Worm (Caenorhabditis elegans) whole organism, young adult: ENCODE data around the gene M199.8.

Experiments used
- B0035.1 ChIP-seq: sonication (generic microtip); optimal IDR thresholded peaks from 2 replicates; lab custom pipeline; 2016; ENCODE audit warnings: missing genetic modification characterization, mild to moderate bottlenecking, missing compliant biosample characterization, missing genotype, missing genetic modification reagents
- D2030.7 ChIP-seq: fragments of 200-800 bp; sonication (Bioruptor generic); IDR thresholded peaks from 2 replicates; pipeline ENCODE4 v1.3.6; 2022; ENCODE audit warnings: missing genetic modification reagents, missing genetic modification characterization, missing compliant biosample characterization
- F23B12.7 ChIP-seq: sonication (generic microtip); optimal IDR thresholded peaks from 2 replicates; lab custom pipeline; 2017; ENCODE audit warnings: missing genetic modification characterization, mild to moderate bottlenecking, missing compliant biosample characterization, antibody characterized with exemption, moderate library complexity; ENCODE audit not compliant: insufficient read depth
- F33H1.4 ChIP-seq: fragments of 200-800 bp; sonication (Bioruptor generic); IDR thresholded peaks from 2 replicates; pipeline ENCODE4 v1.3.6; 2022; ENCODE audit warnings: missing genetic modification reagents, missing genetic modification characterization, missing compliant biosample characterization
- F55B11.4 ChIP-seq: sonication (generic microtip); optimal IDR thresholded peaks from 2 replicates; lab custom pipeline; 2016; ENCODE audit warnings: missing compliant biosample characterization, missing genetic modification characterization, borderline replicate concordance; ENCODE audit not compliant: insufficient read depth
- F57C9.4 ChIP-seq: sonication (generic microtip); optimal IDR thresholded peaks from 2 replicates; lab custom pipeline; 2017; ENCODE audit warnings: mild to moderate bottlenecking, missing genetic modification characterization, missing compliant biosample characterization
- K11D2.4 ChIP-seq: fragments of 200-800 bp; sonication (Bioruptor generic); IDR thresholded peaks from 2 replicates; pipeline ENCODE4 v1.3.6; 2022; ENCODE audit warnings: missing genetic modification reagents, missing genetic modification characterization, missing compliant biosample characterization
- K12H6.12 ChIP-seq: fragments of 200-800 bp; sonication (Bioruptor generic); optimal IDR thresholded peaks from 2 replicates; lab custom pipeline; 2018; ENCODE audit warnings: mild to moderate bottlenecking, missing genetic modification characterization, missing compliant biosample characterization
- Y67H2A.10 ChIP-seq: fragments of 200-800 bp; sonication (Bioruptor generic); conservative IDR thresholded peaks from 2 replicates; pipeline ENCODE4 v1.3.6; 2022; ENCODE audit warnings: missing genetic modification reagents, missing genetic modification characterization, missing compliant biosample characterization
- Y95B8A.8 ChIP-seq: fragments of 200-800 bp; sonication (Bioruptor generic); IDR thresholded peaks from 2 replicates; pipeline ENCODE4 v1.3.6; 2022; ENCODE audit warnings: missing genetic modification reagents, missing genetic modification characterization, missing compliant biosample characterization
- akir-1 ChIP-seq: fragments of 200-800 bp; sonication (Bioruptor generic); optimal IDR thresholded peaks from 2 replicates; lab custom pipeline; 2018; ENCODE audit warnings: mild to moderate bottlenecking, missing genetic modification characterization, moderate library complexity, missing compliant biosample characterization
- atf-7 ChIP-seq: sonication (generic microtip); optimal IDR thresholded peaks from 2 replicates; lab custom pipeline; 2017; ENCODE audit warnings: mild to moderate bottlenecking, missing genetic modification characterization, missing compliant biosample characterization
- attf-6 ChIP-seq: fragments of 200-800 bp; sonication (Bioruptor generic); IDR thresholded peaks from 2 replicates; pipeline ENCODE4 v1.3.6; 2022; ENCODE audit warnings: missing genetic modification reagents, missing genetic modification characterization, missing compliant biosample characterization
- bed-1 ChIP-seq: fragments of 200-800 bp; sonication (Bioruptor generic); IDR thresholded peaks from 2 replicates; pipeline ENCODE4 v1.3.6; 2022; ENCODE audit warnings: missing genetic modification reagents, missing genetic modification characterization, missing compliant biosample characterization
- ccch-3 ChIP-seq: fragments of 200-800 bp; sonication (Bioruptor generic); optimal IDR thresholded peaks from 2 replicates; lab custom pipeline; 2018; ENCODE audit warnings: mild to moderate bottlenecking, missing genetic modification characterization, missing compliant biosample characterization
- cebp-2 ChIP-seq: fragments of 200-800 bp; sonication (Bioruptor generic); IDR thresholded peaks from 2 replicates; pipeline ENCODE4 v1.3.6; 2022; ENCODE audit warnings: missing genetic modification characterization, missing compliant biosample characterization
- ceh-100 ChIP-seq: fragments of 200-800 bp; sonication (Bioruptor generic); IDR thresholded peaks from 2 replicates; pipeline ENCODE4 v1.3.6; 2022; ENCODE audit warnings: missing genetic modification reagents, missing genetic modification characterization, missing compliant biosample characterization
- ceh-58 ChIP-seq: fragments of 200-800 bp; sonication (Bioruptor generic); IDR thresholded peaks from 2 replicates; pipeline ENCODE4 v1.3.6; 2022; ENCODE audit warnings: missing genetic modification characterization, missing compliant biosample characterization
- ceh-79 ChIP-seq: sonication (generic microtip); optimal IDR thresholded peaks from 2 replicates; lab custom pipeline; 2017; ENCODE audit warnings: mild to moderate bottlenecking, missing genetic modification characterization, missing compliant biosample characterization
- dpl-1 ChIP-seq: fragments of 150-350 bp; optimal IDR thresholded peaks from 2 replicates; lab custom pipeline; 2014; ENCODE audit warnings: missing biosample characterization, missing genetic modification reagents, missing genetic modification characterization
- efl-1 ChIP-seq: fragments of 150-350 bp; optimal IDR thresholded peaks from 2 replicates; lab custom pipeline; 2014; ENCODE audit warnings: missing biosample characterization, missing genetic modification reagents, missing genetic modification characterization
- egl-18 ChIP-seq: fragments of 200-800 bp; sonication (Bioruptor generic); IDR thresholded peaks from 2 replicates; pipeline ENCODE4 v1.3.6; 2022; ENCODE audit warnings: missing genetic modification reagents, missing genetic modification characterization, missing compliant biosample characterization
- egrh-3 ChIP-seq: fragments of 200-800 bp; sonication (Bioruptor generic); IDR thresholded peaks from 2 replicates; pipeline ENCODE4 v1.3.6; 2022; ENCODE audit warnings: missing genetic modification reagents, missing genetic modification characterization, missing compliant biosample characterization
- ekl-4 ChIP-seq: fragments of 200-800 bp; sonication (Bioruptor generic); IDR thresholded peaks from 2 replicates; pipeline ENCODE4 v1.3.6; 2022; ENCODE audit warnings: missing genetic modification reagents, missing genetic modification characterization, missing compliant biosample characterization
- ets-4 ChIP-seq: fragments of 200-800 bp; sonication (Bioruptor generic); optimal IDR thresholded peaks from 2 replicates; lab custom pipeline; 2018; ENCODE audit warnings: mild to moderate bottlenecking, missing genetic modification characterization, missing compliant biosample characterization
- hmg-1.2 ChIP-seq: fragments of 200-800 bp; sonication (Bioruptor generic); IDR thresholded peaks from 2 replicates; pipeline ENCODE4 v1.3.6; 2022; ENCODE audit warnings: missing genetic modification reagents, missing genetic modification characterization, missing compliant biosample characterization
- hsf-1 ChIP-seq: fragments of 200-800 bp; sonication (Bioruptor generic); IDR thresholded peaks from 2 replicates; pipeline ENCODE4 v1.3.6; 2022; ENCODE audit warnings: missing genetic modification reagents, missing genetic modification characterization, missing compliant biosample characterization
- lin-26 ChIP-seq: fragments of 200-800 bp; sonication (Bioruptor generic); IDR thresholded peaks from 2 replicates; pipeline ENCODE4 v1.3.6; 2022; ENCODE audit warnings: missing genetic modification reagents, missing genetic modification characterization, missing compliant biosample characterization
- lin-40 ChIP-seq: sonication (generic microtip); optimal IDR thresholded peaks from 2 replicates; lab custom pipeline; 2016; ENCODE audit warnings: missing genetic modification characterization, mild to moderate bottlenecking, missing compliant biosample characterization, missing genotype, missing genetic modification reagents
- lin-54 ChIP-seq: fragments of 200-800 bp; sonication (Bioruptor generic); optimal IDR thresholded peaks from 2 replicates; lab custom pipeline; 2018; ENCODE audit warnings: mild to moderate bottlenecking, missing genetic modification characterization, missing compliant biosample characterization
- madf-10 ChIP-seq: sonication (generic microtip); optimal IDR thresholded peaks from 2 replicates; lab custom pipeline; 2016; ENCODE audit warnings: mild to moderate bottlenecking, missing genetic modification characterization, missing compliant biosample characterization
- pbrm-1 ChIP-seq: fragments of 200-800 bp; sonication (Bioruptor generic); IDR thresholded peaks from 2 replicates; pipeline ENCODE4 v1.3.6; 2022; ENCODE audit warnings: missing genetic modification reagents, missing genetic modification characterization, missing compliant biosample characterization
- snpc-4 ChIP-seq, 5 experiments: fragments of 150-350 bp in 1 of 5; sonication (generic microtip) in 4 of 5; optimal IDR thresholded peaks; 2 replicates each; lab custom pipeline; 2014 to 2018; ENCODE audit warnings: missing genetic modification characterization in 5 of 5, missing biosample characterization in 3 of 5, antibody characterized with exemption in 2 of 5, mild to moderate bottlenecking in 2 of 5, missing compliant biosample characterization in 2 of 5, missing genotype in 2 of 5, moderate library complexity in 2 of 5, missing genetic modification reagents in 1 of 5
- sptf-2 ChIP-seq: fragments of 200-800 bp; sonication (Bioruptor generic); optimal IDR thresholded peaks from 2 replicates; lab custom pipeline; 2018; ENCODE audit warnings: mild to moderate bottlenecking, missing genetic modification characterization, missing compliant biosample characterization
- tbp1 ChIP-seq: fragments of 200-800 bp; sonication (Bioruptor generic); optimal IDR thresholded peaks from 2 replicates; lab custom pipeline; 2018; ENCODE audit warnings: mild to moderate bottlenecking, missing genetic modification characterization, missing compliant biosample characterization
- tlf-1 ChIP-seq: fragments of 200-800 bp; sonication (Bioruptor generic); optimal IDR thresholded peaks from 2 replicates; lab custom pipeline; 2018; ENCODE audit warnings: mild to moderate bottlenecking, missing genetic modification characterization, missing compliant biosample characterization
- zim-3 ChIP-seq: sonication (generic microtip); optimal IDR thresholded peaks from 2 replicates; lab custom pipeline; 2017; ENCODE audit warnings: mild to moderate bottlenecking, missing genetic modification characterization, moderate library complexity, missing compliant biosample characterization
- ztf-28 ChIP-seq: fragments of 200-800 bp; sonication (Bioruptor generic); IDR thresholded peaks from 2 replicates; pipeline ENCODE4 v1.3.6; 2022; ENCODE audit warnings: missing genetic modification reagents, missing genetic modification characterization, missing compliant biosample characterization
- ztf-3 ChIP-seq: fragments of 200-800 bp; sonication (Bioruptor generic); optimal IDR thresholded peaks from 2 replicates; lab custom pipeline; 2018; ENCODE audit warnings: mild to moderate bottlenecking, missing genetic modification characterization, missing compliant biosample characterization

The M199.8 gene

ce11 chrIV:15114324-15114723, 19.5 kb downstream of the M199.8 start, which contains the start of gene M199.135:
Gene M199.135, plus strand, starts transcription at chrIV:15114624.
- TF ChIP-seq ztf-28 (GFP tag; lab: Robert Waterston, UW) (no peak), dpl-1 (GFP tag; lab: Kevin White, UChicago) (no peak), ztf-3 (no peak), sptf-2 (no peak), ccch-3 (GFP tag; lab: Kevin White, UChicago) (no peak)

ce11 chrIV:15113117-15113516, 20.7 kb downstream of the M199.8 start, which contains the start of gene M199.134:
Gene M199.134, minus strand, starts transcription at chrIV:15113217.
- TF ChIP-seq K11D2.4 (GFP tag; lab: Robert Waterston, UW) (no peak), F23B12.7 (tag; lab: Kevin White, UChicago) (no peak), ceh-79 (tag; lab: Kevin White, UChicago) (no peak), ceh-100 (GFP tag; lab: Robert Waterston, UW) (no peak), efl-1 (GFP tag; lab: Kevin White, UChicago) (no peak), ets-4 (GFP tag; lab: Kevin White, UChicago) (no peak), B0035.1 (tag; lab: Kevin White, UChicago) (no peak), ceh-58 (GFP tag; lab: Robert Waterston, UW) (no peak), K12H6.12 (tag; lab: Kevin White, UChicago) (no peak), Y67H2A.10 (no peak), hsf-1 (no peak), Y95B8A.8 (GFP tag; lab: Robert Waterston, UW) (no peak), atf-7 (tag; lab: Kevin White, UChicago) (no peak), F55B11.4 (tag; lab: Kevin White, UChicago) (no peak), pbrm-1 (GFP tag; lab: Robert Waterston, UW) (no peak), zim-3 (no peak), madf-10 (tag; lab: Kevin White, UChicago) (no peak), lin-54 (GFP tag; lab: Kevin White, UChicago) (no peak), F33H1.4 (no peak)

- TF ChIP-seq F33H1.4 (no peak), lin-54 (GFP tag; lab: Kevin White, UChicago) (no peak), cebp-2 (GFP tag; lab: Robert Waterston, UW) (no peak), egl-18 (GFP tag; lab: Robert Waterston, UW) (no peak), akir-1 (GFP tag; lab: Kevin White, UChicago) (no peak), lin-40 (tag; lab: Kevin White, UChicago) (no peak), tlf-1 (GFP tag; lab: Kevin White, UChicago) (no peak), ccch-3 (GFP tag; lab: Kevin White, UChicago) (no peak), bed-1 (GFP tag; lab: Robert Waterston, UW) (no peak), D2030.7 (GFP tag; lab: Robert Waterston, UW) (no peak), ekl-4 (no peak), F57C9.4 (tag; lab: Kevin White, UChicago) (no peak)
- TF ChIP-seq, all 124 proteins: peak for 0
Measured at ce11 chrIV:15108475-15108874, 25.3 kb downstream of the M199.8 start, which contains the start of gene M199.2. Gene M199.2, plus strand, starts transcription at chrIV:15108775.

ce11 chrIV:15107218-15107617, 26.6 kb downstream of the M199.8 start:
- TF ChIP-seq hmg-1.2 (GFP tag; lab: Robert Waterston, UW) (peak; percentile 90), snpc-4 (GFP tag; optimal IDR thresholded peaks at IDR 0.05; lab: Kevin White, UChicago) (peak; percentile 17), snpc-4 (tag; optimal IDR thresholded peaks at IDR 0.05; lab: Kevin White, UChicago) (peak in 3 of 4 experiments; percentile 46 to 87 (median 66)), attf-6 (GFP tag; lab: Robert Waterston, UW) (peak; percentile 80), pbrm-1 (GFP tag; lab: Robert Waterston, UW) (no peak), ztf-28 (GFP tag; lab: Robert Waterston, UW) (no peak), tbp1 (GFP tag; lab: Kevin White, UChicago) (peak; percentile 21), egrh-3 (no peak), lin-26 (no peak)
- TF ChIP-seq, all 124 proteins: peak for 4
